Worm (Caenorhabditis elegans): ENCODE measurements around the gene apc-17.
A peak's percentile ranks its signal among the peaks of the same experiment; 100 is the strongest.

Gene apc-17

DNA sequence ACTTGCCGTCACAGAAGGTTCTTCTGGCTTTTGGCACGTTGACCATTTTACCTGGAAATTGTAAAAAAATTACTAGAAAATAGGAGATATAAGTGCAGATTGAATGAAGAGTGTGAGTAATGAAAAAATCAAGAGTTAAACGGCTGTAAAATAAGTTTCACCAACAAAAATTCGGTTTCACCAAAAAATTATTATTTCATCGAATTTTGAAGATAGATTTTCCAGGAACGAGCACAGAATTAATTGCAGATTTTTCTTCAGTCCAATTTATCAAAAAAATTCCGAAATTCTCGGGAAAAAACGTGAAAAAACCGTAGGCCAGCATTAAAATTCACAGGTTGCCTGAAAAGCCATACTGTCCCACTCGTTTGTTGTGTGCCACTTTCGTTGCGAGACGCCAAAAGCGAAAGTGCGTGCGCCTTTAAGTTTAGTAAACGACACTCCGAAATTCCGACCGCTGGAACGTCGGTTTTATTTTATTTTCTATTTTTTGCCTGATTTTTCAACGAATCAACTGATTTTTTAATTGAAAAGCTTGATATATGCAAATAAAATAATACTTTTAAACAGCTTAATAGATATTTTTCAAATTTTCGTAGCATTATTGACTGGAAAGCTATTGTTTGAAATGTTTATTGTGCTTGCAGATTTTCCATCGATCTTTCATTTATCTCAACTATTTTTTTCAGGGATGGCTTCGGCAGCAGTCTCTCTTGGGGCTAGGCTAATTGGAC, 10.6 kb upstream of the apc-17 start, which contains the start of the genes rpl-36.A and nuo-1:
Gene rpl-36.A (minus strand): TSS at position 51 of the 734 bp plus-strand sequence.
Gene nuo-1 (plus strand): TSS at position 684 of the 734 bp plus-strand sequence.
- no peak for TF ChIP-seq ref-1 (GFP tag; conservative IDR thresholded peaks at IDR 0.05)
- TF ChIP-seq flt-1 (GFP tag; IDR thresholded peaks at IDR 0.05): no peak
- TF ChIP-seq ztf-23 (GFP tag; IDR thresholded peaks at IDR 0.05): 0 out of 2 replicates have a peak, but pooled peaks have one; percentile 22

ce11 chrII:11099841-11100240, 8.1 kb upstream of the apc-17 start, which contains the start of gene C09H10.4:
Gene C09H10.4 (plus strand): TSS chrII:11100141.
- TF ChIP-seq tab-1 (GFP tag; IDR thresholded peaks at IDR 0.05) (no peak), ztf-29 (GFP tag; IDR thresholded peaks at IDR 0.05) (no peak), flt-1 (GFP tag; IDR thresholded peaks at IDR 0.05) (no peak), med-1 (GFP tag; optimal IDR thresholded peaks at IDR 0.05; ENCODE audit: insufficient read depth) (no peak), T22C8.4 (GFP tag; IDR thresholded peaks at IDR 0.05) (no peak), ref-1 (GFP tag; conservative IDR thresholded peaks at IDR 0.05) (no peak), klf-2 (GFP tag; conservative IDR thresholded peaks at IDR 0.05) (no peak)

DNA sequence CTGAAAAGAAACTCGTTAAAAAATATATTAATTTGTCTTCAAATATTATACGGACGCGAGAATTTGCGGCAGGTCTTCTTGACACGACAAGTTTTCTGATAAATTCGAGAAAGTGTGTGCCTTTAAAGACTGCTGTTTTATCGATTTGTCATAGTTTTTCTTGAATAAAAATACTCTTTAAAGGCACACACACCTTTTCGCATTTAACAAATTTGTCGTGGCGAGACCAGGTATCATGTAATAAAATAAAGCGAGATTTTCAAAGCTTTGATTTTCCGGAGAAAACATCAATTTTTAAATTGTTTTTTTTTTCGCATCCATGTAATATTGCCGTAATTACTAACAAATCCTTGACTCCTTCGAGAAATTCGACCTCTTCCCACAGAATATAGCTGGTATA, 6.8 kb upstream of the apc-17 start:
- TF ChIP-seq tab-1 (GFP tag; IDR thresholded peaks at IDR 0.05): no peak
- TF ChIP-seq T22C8.4 (GFP tag; IDR thresholded peaks at IDR 0.05): no peak
- no peak for TF ChIP-seq ztf-29 (GFP tag; IDR thresholded peaks at IDR 0.05)
- TF ChIP-seq ztf-23 (GFP tag; IDR thresholded peaks at IDR 0.05): no peak
- TF ChIP-seq cog-1 (tag; optimal IDR thresholded peaks at IDR 0.05): no peak
- TF ChIP-seq klf-2 (GFP tag; conservative IDR thresholded peaks at IDR 0.05): no peak
- TF ChIP-seq ref-1 (GFP tag; conservative IDR thresholded peaks at IDR 0.05): no peak
- TF ChIP-seq flt-1 (GFP tag; IDR thresholded peaks at IDR 0.05): no peak
- TF ChIP-seq med-1 (GFP tag; optimal IDR thresholded peaks at IDR 0.05; ENCODE audit: insufficient read depth): no peak

DNA sequence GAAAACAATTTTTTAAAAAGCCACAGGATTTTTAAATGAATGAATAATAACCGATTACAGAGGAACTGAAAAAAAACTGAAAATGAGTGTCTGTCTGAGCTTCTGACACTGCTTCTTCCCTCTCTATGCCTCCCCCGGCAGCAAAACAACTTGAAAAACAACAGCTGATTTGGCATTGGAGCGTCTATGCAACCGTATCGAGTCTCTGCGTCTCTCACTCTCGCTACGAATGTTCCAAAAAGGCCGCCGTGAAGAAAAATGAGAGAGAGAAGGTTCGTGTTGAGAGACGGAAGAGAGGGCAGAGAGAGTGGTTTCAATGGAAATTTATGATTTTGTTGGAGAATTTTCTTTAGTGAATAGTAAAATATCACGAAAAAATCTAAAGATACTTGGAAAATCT, 4.9 kb upstream of the apc-17 start:
- TF ChIP-seq ztf-23 (GFP tag; IDR thresholded peaks at IDR 0.05): no peak
- peak; percentile 29 for TF ChIP-seq cog-1 (tag; optimal IDR thresholded peaks at IDR 0.05)
- no peak for TF ChIP-seq tab-1 (GFP tag; IDR thresholded peaks at IDR 0.05)
- TF ChIP-seq ref-1 (GFP tag; conservative IDR thresholded peaks at IDR 0.05): no peak
- TF ChIP-seq T22C8.4 (GFP tag; IDR thresholded peaks at IDR 0.05): no peak

- TF ChIP-seq klf-2 (GFP tag; conservative IDR thresholded peaks at IDR 0.05) (no peak), ztf-23 (GFP tag; IDR thresholded peaks at IDR 0.05) (no peak), tab-1 (GFP tag; IDR thresholded peaks at IDR 0.05) (no peak), flt-1 (GFP tag; IDR thresholded peaks at IDR 0.05) (no peak), T22C8.4 (GFP tag; IDR thresholded peaks at IDR 0.05) (no peak), ref-1 (GFP tag; conservative IDR thresholded peaks at IDR 0.05) (no peak), ztf-29 (GFP tag; IDR thresholded peaks at IDR 0.05) (no peak), cog-1 (tag; optimal IDR thresholded peaks at IDR 0.05) (no peak), med-1 (GFP tag; optimal IDR thresholded peaks at IDR 0.05; ENCODE audit: insufficient read depth) (no peak)
These were observed 4.3 kb upstream of the apc-17 start, which contains the start of gene C09H10.5 for ce11 chrII:11103657-11104056. Gene C09H10.5 (minus strand): TSS chrII:11103757.

- TF ChIP-seq klf-2 (GFP tag; conservative IDR thresholded peaks at IDR 0.05) (no peak), ref-1 (GFP tag; conservative IDR thresholded peaks at IDR 0.05) (no peak), ztf-23 (GFP tag; IDR thresholded peaks at IDR 0.05) (no peak), flt-1 (GFP tag; IDR thresholded peaks at IDR 0.05) (no peak), tab-1 (GFP tag; IDR thresholded peaks at IDR 0.05) (no peak)
These were observed 3.8 kb upstream of the apc-17 start, which contains the start of gene C09H10.9 for ce11 chrII:11104162-11104561. Gene C09H10.9 (plus strand): TSS chrII:11104462.

DNA sequence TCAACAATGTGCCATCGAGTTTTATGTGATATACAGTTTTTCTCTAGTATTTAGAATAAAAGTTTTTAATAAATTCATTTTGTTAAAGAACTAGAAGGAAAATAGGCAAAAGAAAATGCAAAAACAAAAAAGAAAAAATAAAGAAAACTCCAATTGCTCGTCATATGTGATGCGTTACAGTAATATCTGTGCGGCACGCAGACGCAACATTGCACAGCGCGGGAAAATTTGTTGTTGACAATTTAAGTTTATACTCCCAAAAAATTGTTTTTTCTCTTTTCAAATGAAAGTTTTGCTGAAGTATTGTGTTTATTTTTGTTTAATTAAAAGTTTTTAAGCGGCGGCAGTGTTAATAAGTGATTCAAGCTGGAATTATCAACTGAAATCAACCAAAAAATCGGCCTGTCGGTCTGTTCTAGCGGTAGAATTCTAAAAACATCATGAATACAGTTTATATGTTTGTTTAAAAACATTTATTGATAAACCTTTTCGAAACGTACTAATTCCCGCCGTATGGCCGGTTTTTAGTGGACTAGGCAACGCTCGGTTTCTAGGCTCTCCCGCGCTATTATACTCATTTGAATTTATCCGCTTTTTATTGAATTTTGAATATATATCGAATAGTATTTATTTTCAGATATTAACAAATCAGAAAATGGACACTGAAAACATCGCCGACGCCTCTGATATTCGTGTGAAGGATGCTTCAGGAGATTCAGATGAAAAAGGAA, 1.8 kb upstream of the apc-17 start, which contains the start of gene nasp-1:
Gene nasp-1 (plus strand): TSS at position 632 of the 731 bp plus-strand sequence.
- TF ChIP-seq ztf-23 (GFP tag; IDR thresholded peaks at IDR 0.05) (no peak), med-1 (GFP tag; optimal IDR thresholded peaks at IDR 0.05; ENCODE audit: insufficient read depth) (no peak), tab-1 (GFP tag; IDR thresholded peaks at IDR 0.05) (no peak), ztf-29 (GFP tag; IDR thresholded peaks at IDR 0.05) (no peak), cog-1 (tag; optimal IDR thresholded peaks at IDR 0.05) (no peak), T22C8.4 (GFP tag; IDR thresholded peaks at IDR 0.05) (no peak), ref-1 (GFP tag; conservative IDR thresholded peaks at IDR 0.05) (no peak), klf-2 (GFP tag; conservative IDR thresholded peaks at IDR 0.05) (no peak), flt-1 (GFP tag; IDR thresholded peaks at IDR 0.05) (no peak)

- no peak for TF ChIP-seq ref-1 (GFP tag; conservative IDR thresholded peaks at IDR 0.05)
- no peak for TF ChIP-seq med-1 (GFP tag; optimal IDR thresholded peaks at IDR 0.05; ENCODE audit: insufficient read depth)
- TF ChIP-seq ztf-23 (GFP tag; IDR thresholded peaks at IDR 0.05): no peak
- no peak for TF ChIP-seq tab-1 (GFP tag; IDR thresholded peaks at IDR 0.05)
- TF ChIP-seq ztf-29 (GFP tag; IDR thresholded peaks at IDR 0.05): no peak
- no peak for TF ChIP-seq cog-1 (tag; optimal IDR thresholded peaks at IDR 0.05)
- TF ChIP-seq klf-2 (GFP tag; conservative IDR thresholded peaks at IDR 0.05): no peak
- no peak for TF ChIP-seq flt-1 (GFP tag; IDR thresholded peaks at IDR 0.05)
- no peak for TF ChIP-seq T22C8.4 (GFP tag; IDR thresholded peaks at IDR 0.05)
These were observed 2.5 kb downstream of the apc-17 start for ce11 chrII:11110419-11110818.

DNA sequence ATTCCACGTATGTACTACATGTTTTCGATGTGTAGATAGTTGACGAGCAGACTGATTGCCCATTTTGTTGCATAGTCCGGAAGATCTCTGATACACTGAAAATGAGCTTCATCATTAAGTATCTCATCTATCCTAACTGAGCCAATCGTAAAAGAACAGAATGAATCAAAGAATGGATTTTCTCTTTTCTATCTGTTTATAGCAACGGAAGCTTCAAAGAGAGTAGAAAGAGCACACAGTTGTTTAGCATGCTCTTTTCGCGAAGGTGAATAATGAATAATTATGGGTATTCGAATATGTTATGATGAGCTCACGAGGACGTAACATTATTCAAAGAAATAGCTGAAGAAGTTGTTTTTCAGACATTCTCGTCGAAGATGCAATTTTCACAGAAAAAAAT, 3.2 kb downstream of the apc-17 start, which contains the start of gene glb-4:
Gene glb-4 (minus strand): TSS at position 101 of the 400 bp plus-strand sequence.
- TF ChIP-seq flt-1 (GFP tag; IDR thresholded peaks at IDR 0.05) (no peak), ref-1 (GFP tag; conservative IDR thresholded peaks at IDR 0.05) (no peak), med-1 (GFP tag; optimal IDR thresholded peaks at IDR 0.05; ENCODE audit: insufficient read depth) (no peak), cog-1 (tag; optimal IDR thresholded peaks at IDR 0.05) (no peak), ztf-23 (GFP tag; IDR thresholded peaks at IDR 0.05) (no peak)

All from whole organism, midembryonic.